Fruit fly (Drosophila melanogaster) whole organism, embryonic: ENCODE data around the gene Pp1-87B.

Experiments used
- Abd-B ChIP-seq: fragments of 200-800 bp; sonication (Bioruptor generic); optimal IDR thresholded peaks from 2 replicates; lab custom pipeline; 2018; ENCODE audit warnings: missing biosample characterization, mild to moderate bottlenecking, missing genetic modification characterization, moderate library complexity
- C15 ChIP-seq: fragments of 200-800 bp; sonication (Bioruptor generic); IDR thresholded peaks from 3 replicates; pipeline ENCODE4 v1.3.6; 2022; ENCODE audit warnings: missing biosample characterization, missing genetic modification characterization
- CG15479 ChIP-seq: fragments of 200-800 bp; sonication (Bioruptor generic); optimal IDR thresholded peaks from 3 replicates; lab custom pipeline; 2019; ENCODE audit warnings: missing biosample characterization, mild to moderate bottlenecking, missing genetic modification characterization, moderate library complexity
- CG3065 ChIP-seq: fragments of 200-800 bp; sonication (Bioruptor generic); optimal IDR thresholded peaks from 2 replicates; lab custom pipeline; 2016; ENCODE audit warnings: missing biosample characterization, missing genetic modification characterization
- CG3281 ChIP-seq: fragments of 200-800 bp; sonication (Bioruptor generic); optimal IDR thresholded peaks from 3 replicates; lab custom pipeline; 2017; ENCODE audit warnings: missing biosample characterization, mild to moderate bottlenecking, missing genetic modification characterization
- Stat92E ChIP-seq, 3 experiments: fragments of >200 bp in 2 of 3; fragments of 200-800 bp in 1 of 3; sonication (Bioruptor generic) in 1 of 3; optimal IDR thresholded peaks; 2 replicates each; lab custom pipeline; 2017 to 2019; ENCODE audit warnings: missing biosample characterization in 3 of 3, missing genetic modification characterization in 3 of 3, mild to moderate bottlenecking in 1 of 3, moderate library complexity in 1 of 3
- YL-1 ChIP-seq: fragments of 200-800 bp; sonication (Bioruptor generic); optimal IDR thresholded peaks from 3 replicates; lab custom pipeline; 2017; ENCODE audit warnings: missing biosample characterization, mild to moderate bottlenecking, missing genetic modification characterization
- h ChIP-seq: fragments of >200 bp; optimal IDR thresholded peaks from 2 replicates; lab custom pipeline; 2017
- ttk ChIP-seq: fragments of 200-800 bp; sonication (Bioruptor generic); IDR thresholded peaks from 2 replicates; pipeline ENCODE4 v2.1.2; 2022; ENCODE audit warnings: missing biosample characterization, missing genetic modification characterization

DNA sequence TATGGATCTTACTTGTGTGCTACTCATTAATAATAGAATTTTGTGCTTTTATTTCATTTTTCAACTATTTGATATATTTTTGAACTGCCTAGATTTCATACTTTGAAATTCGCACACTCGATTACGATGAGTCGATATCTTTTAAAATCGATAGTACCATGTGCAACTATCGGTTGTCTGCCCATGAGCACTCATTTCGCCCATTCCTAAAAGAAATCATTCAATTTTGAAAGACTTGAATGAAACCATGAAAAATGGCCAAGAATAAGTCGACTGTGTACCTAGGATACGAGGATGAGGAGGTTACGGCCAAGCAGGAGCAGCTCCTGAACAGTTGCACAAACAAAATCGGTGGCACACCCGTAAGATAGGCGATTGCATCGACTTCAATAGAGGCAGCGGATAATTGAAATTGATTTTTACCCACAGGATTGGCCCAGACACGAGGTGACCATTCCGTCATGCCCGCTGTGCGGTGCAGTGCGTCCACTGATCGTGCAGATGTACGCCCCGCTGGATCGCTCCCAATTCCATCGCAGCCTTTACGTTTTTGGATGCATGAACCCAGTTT, 30.7 kb upstream of the Pp1-87B start, which contains the start of gene trus:
- TF ChIP-seq Stat92E (GFP tag; optimal IDR thresholded peaks at IDR 0.05; lab: Kevin White, UChicago), result peak in 1 of 3 experiments; percentile 9
- TF ChIP-seq YL-1, result peak; percentile 55
- no peak for TF ChIP-seq C15
- no peak for TF ChIP-seq Abd-B (GFP tag; lab: Kevin White, UChicago)
- no peak for TF ChIP-seq CG15479 (GFP tag; lab: Kevin White, UChicago)
- TF ChIP-seq h, result no peak
- no peak for TF ChIP-seq CG3281 (GFP tag; lab: Kevin White, UChicago)
- TF ChIP-seq ttk (GFP tag; lab: Robert Waterston, UW), result no peak
- no peak for TF ChIP-seq CG3065
